Fruit fly (Drosophila melanogaster) whole organism, adult: ENCODE measurements around the gene wam.

Experiments used
- CG11617 ChIP-seq: fragments of 200-800 bp; sonication (Bioruptor generic); optimal IDR thresholded peaks from 2 replicates; lab custom pipeline; 2017; ENCODE audit warnings: mild to moderate bottlenecking, missing biosample characterization, missing genetic modification reagents, missing genetic modification characterization
- CG14711 ChIP-seq: fragments of 200-800 bp; sonication (Bioruptor generic); optimal IDR thresholded peaks from 2 replicates; lab custom pipeline; 2018; ENCODE audit warnings: missing biosample characterization, mild to moderate bottlenecking, missing genetic modification characterization, moderate library complexity
- CG1620 ChIP-seq: fragments of 200-800 bp; sonication (Bioruptor generic); optimal IDR thresholded peaks from 2 replicates; lab custom pipeline; 2016; ENCODE audit warnings: missing biosample characterization, missing genetic modification characterization
- CG5204 ChIP-seq: fragments of 200-800 bp; sonication (Bioruptor generic); optimal IDR thresholded peaks from 2 replicates; lab custom pipeline; 2016; ENCODE audit warnings: missing biosample characterization, missing genetic modification characterization
- CG7045 ChIP-seq: fragments of 200-800 bp; sonication (Bioruptor generic); optimal IDR thresholded peaks from 2 replicates; lab custom pipeline; 2017; ENCODE audit warnings: missing biosample characterization, mild to moderate bottlenecking, missing genetic modification characterization
- Clk ChIP-seq: fragments of 200-800 bp; sonication (Bioruptor generic); optimal IDR thresholded peaks from 2 replicates; lab custom pipeline; 2017; ENCODE audit warnings: missing biosample characterization, missing genetic modification characterization
- Crg-1 ChIP-seq: fragments of 200-800 bp; sonication (Bioruptor generic); optimal IDR thresholded peaks from 2 replicates; lab custom pipeline; 2016; ENCODE audit warnings: missing biosample characterization, missing genetic modification characterization
- Mnt ChIP-seq: fragments of 200-800 bp; sonication (Bioruptor generic); optimal IDR thresholded peaks from 2 replicates; lab custom pipeline; 2016; ENCODE audit warnings: missing biosample characterization, mild to moderate bottlenecking, missing genetic modification characterization
- bab1 ChIP-seq: fragments of 200-800 bp; sonication (Bioruptor generic); optimal IDR thresholded peaks from 3 replicates; lab custom pipeline; 2019; ENCODE audit warnings: missing biosample characterization, mild to moderate bottlenecking, missing genetic modification characterization, moderate library complexity
- cic ChIP-seq: fragments of 200-800 bp; sonication (Bioruptor generic); optimal IDR thresholded peaks from 2 replicates; lab custom pipeline; 2017; ENCODE audit warnings: missing biosample characterization, mild to moderate bottlenecking, missing genetic modification characterization, moderate library complexity
- kay ChIP-seq: fragments of 200-800 bp; sonication (Bioruptor generic); peaks from one replicate; lab custom pipeline; 2016; ENCODE audit warnings: missing biosample characterization, missing genetic modification characterization, borderline replicate concordance
- ovo ChIP-seq: fragments of 200-800 bp; sonication (Bioruptor generic); optimal IDR thresholded peaks from 2 replicates; lab custom pipeline; 2016; ENCODE audit warnings: missing biosample characterization, missing genetic modification characterization
- tj ChIP-seq: fragments of 200-800 bp; sonication (Bioruptor generic); optimal IDR thresholded peaks from 3 replicates; lab custom pipeline; 2017; ENCODE audit warnings: missing biosample characterization, mild to moderate bottlenecking, missing genetic modification characterization, moderate library complexity
- toe ChIP-seq: fragments of 200-800 bp; sonication (Bioruptor generic); optimal IDR thresholded peaks from 2 replicates; lab custom pipeline; 2016; ENCODE audit warnings: missing biosample characterization, missing genetic modification characterization

dm6 chr3R:23335577-23335976 is 47.7 kb upstream of the wam start:
- TF ChIP-seq toe, result no peak
- no peak for TF ChIP-seq cic (GFP tag; lab: Kevin White, UChicago)
- TF ChIP-seq CG14711 (tag; lab: Kevin White, UChicago), result peak; percentile 52
- peak; percentile 23 for TF ChIP-seq ovo (GFP tag; lab: Kevin White, UChicago)
- no peak for TF ChIP-seq Clk (GFP tag; lab: Kevin White, UChicago)
- TF ChIP-seq Mnt (GFP tag; lab: Kevin White, UChicago), result no peak
- no peak for TF ChIP-seq Crg-1
- peak; percentile 82 for TF ChIP-seq kay (GFP tag; lab: Kevin White, UChicago)
- TF ChIP-seq CG1620, result no peak
- peak; percentile 59 for TF ChIP-seq CG11617 (GFP tag; lab: Kevin White, UChicago)
- peak; percentile 15 for TF ChIP-seq tj (GFP tag; lab: Kevin White, UChicago)
- no peak for TF ChIP-seq bab1
- no peak for TF ChIP-seq CG5204 (GFP tag; lab: Kevin White, UChicago)
- peak; percentile 61 for TF ChIP-seq CG7045 (GFP tag; lab: Kevin White, UChicago)
